Fruit fly (Drosophila melanogaster): ENCODE measurements around the gene Fad2.

The Fad2 gene

DNA sequence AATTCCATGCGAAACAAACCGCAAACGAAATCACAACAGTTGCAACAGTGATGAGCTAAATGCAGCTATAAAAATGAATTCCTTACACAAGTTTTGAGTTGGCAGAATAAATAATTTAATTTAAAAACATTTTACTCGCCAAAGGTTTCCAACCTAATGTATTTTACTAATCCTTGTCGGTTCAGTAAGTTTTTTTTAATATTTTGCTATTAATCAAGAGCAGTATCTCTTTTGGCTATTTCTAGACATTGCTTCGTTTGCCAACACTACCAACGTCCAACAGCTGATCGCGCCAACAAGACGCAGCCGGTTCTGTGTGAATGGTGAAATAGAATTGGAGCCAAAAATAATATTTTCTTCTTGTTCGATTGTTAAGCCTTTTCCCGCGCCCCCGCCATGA is 41.4 kb downstream of the Fad2 start, which contains the start of the genes CG32075, CG45101 and SuUR (continued):
- peak; percentile 95 for TF ChIP-seq lilli (GFP tag; optimal IDR thresholded peaks at IDR 0.05)
- peak; percentile 73 for TF ChIP-seq lbe (GFP tag; optimal IDR thresholded peaks at IDR 0.05)
- TF ChIP-seq CG31388 (GFP tag; optimal IDR thresholded peaks at IDR 0.05): peak; percentile 39
- TF ChIP-seq psq (GFP tag; optimal IDR thresholded peaks at IDR 0.05): peak; percentile 56
- TF ChIP-seq esg (GFP tag; conservative IDR thresholded peaks at IDR 0.05): peak; percentile 92
- TF ChIP-seq CG3726 (GFP tag; IDR thresholded peaks at IDR 0.05): peak; percentile 80; the same call in 2 of the 3 replicates
- peak; percentile 72 for TF ChIP-seq D19B (GFP tag; optimal IDR thresholded peaks at IDR 0.05)
- peak; percentile 66 for TF ChIP-seq CG17802 (tag; optimal IDR thresholded peaks at IDR 0.05)
- no peak for TF ChIP-seq unc-4 (GFP tag; IDR thresholded peaks at IDR 0.05; ENCODE audit: partially characterized antibody)
- TF ChIP-seq CG15011 (GFP tag; optimal IDR thresholded peaks at IDR 0.05): peak; percentile 39
- peak; percentile 94 for TF ChIP-seq Hsf (GFP tag; optimal IDR thresholded peaks at IDR 0.05)
- TF ChIP-seq slou (GFP tag; optimal IDR thresholded peaks at IDR 0.05): peak; percentile 66
- TF ChIP-seq CG12236 (GFP tag; optimal IDR thresholded peaks at IDR 0.05): peak; percentile 64
- no peak for TF ChIP-seq sc (optimal IDR thresholded peaks at IDR 0.05)
- peak; percentile 63 for TF ChIP-seq sc (GFP tag; optimal IDR thresholded peaks at IDR 0.05)
- peak; percentile 78 for TF ChIP-seq HLH3B (GFP tag; IDR thresholded peaks at IDR 0.05)
- TF ChIP-seq Gsc (GFP tag; IDR thresholded peaks at IDR 0.05): peak; percentile 39; the same call in 1 of the 2 replicates
- peak; percentile 47; the same call in 1 of the 2 replicates for TF ChIP-seq CG4360 (GFP tag; IDR thresholded peaks at IDR 0.05)
- TF ChIP-seq CG4820 (GFP tag; optimal IDR thresholded peaks at IDR 0.05): peak; percentile 78
- peak; percentile 43 for TF ChIP-seq pb (GFP tag; optimal IDR thresholded peaks at IDR 0.05)
- peak; percentile 94 for TF ChIP-seq CG9932 (GFP tag; IDR thresholded peaks at IDR 0.05)
- peak; percentile 82 for TF ChIP-seq CG18476 (GFP tag; optimal IDR thresholded peaks at IDR 0.05)
- no peak for TF ChIP-seq Hr78 (GFP tag; optimal IDR thresholded peaks at IDR 0.05)
- TF ChIP-seq wek (GFP tag; optimal IDR thresholded peaks at IDR 0.05): no peak
- TF ChIP-seq CG8089 (GFP tag; optimal IDR thresholded peaks at IDR 0.05): peak; percentile 75
- no peak for TF ChIP-seq CG1832 (GFP tag; optimal IDR thresholded peaks at IDR 0.05)
- TF ChIP-seq HHEX (GFP tag; optimal IDR thresholded peaks at IDR 0.05): peak; percentile 82
- peak; percentile 77 for TF ChIP-seq Fer1 (GFP tag; optimal IDR thresholded peaks at IDR 0.05)
- TF ChIP-seq repo (GFP tag; optimal IDR thresholded peaks at IDR 0.05): peak; percentile 83
- peak; percentile 89 for TF ChIP-seq CG12155 (GFP tag; optimal IDR thresholded peaks at IDR 0.05)
- peak; percentile 81 for TF ChIP-seq fd3F (GFP tag; optimal IDR thresholded peaks at IDR 0.05)
- TF ChIP-seq CG9797 (GFP tag; optimal IDR thresholded peaks at IDR 0.05): peak; percentile 23
- peak; percentile 76 for TF ChIP-seq ro (GFP tag; IDR thresholded peaks at IDR 0.05)
- peak; percentile 70; the same call in 1 of the 3 replicates for TF ChIP-seq Mrtf (GFP tag; IDR thresholded peaks at IDR 0.05)
- TF ChIP-seq CoRest (tag; optimal IDR thresholded peaks at IDR 0.05): peak; percentile 89
- TF ChIP-seq CG15696 (tag; optimal IDR thresholded peaks at IDR 0.05): peak; percentile 84
- peak; percentile 64 for TF ChIP-seq cwo (GFP tag; optimal IDR thresholded peaks at IDR 0.05)
- TF ChIP-seq ham (GFP tag; IDR thresholded peaks at IDR 0.05): peak; percentile 29; the same call in 1 of the 2 replicates
- peak; percentile 59 for TF ChIP-seq CG1529 (GFP tag; optimal IDR thresholded peaks at IDR 0.05)
- TF ChIP-seq Lpt (GFP tag; optimal IDR thresholded peaks at IDR 0.05): no peak
- TF ChIP-seq Rx (GFP tag; IDR thresholded peaks at IDR 0.05): peak; percentile 77
- peak; percentile 52 for TF ChIP-seq odd (GFP tag; optimal IDR thresholded peaks at IDR 0.05)
- TF ChIP-seq CG13287 (GFP tag; IDR thresholded peaks at IDR 0.05; ENCODE audit: partially characterized antibody): peak; percentile 49
- peak; percentile 81 for TF ChIP-seq CG12769 (tag; optimal IDR thresholded peaks at IDR 0.05)
- TF ChIP-seq tio (GFP tag; optimal IDR thresholded peaks at IDR 0.05): peak; percentile 85
- TF ChIP-seq bbx (GFP tag; IDR thresholded peaks at IDR 0.05; ENCODE audit: partially characterized antibody): no peak
- peak; percentile 57 for TF ChIP-seq CG12219 (GFP tag; optimal IDR thresholded peaks at IDR 0.05)
- peak; percentile 25 for TF ChIP-seq schlank (tag; optimal IDR thresholded peaks at IDR 0.05)
- TF ChIP-seq CG6654 (GFP tag; optimal IDR thresholded peaks at IDR 0.05): no peak
- peak; percentile 79 for TF ChIP-seq Bdp1 (GFP tag; optimal IDR thresholded peaks at IDR 0.05)
- no peak for TF ChIP-seq CG2129 (GFP tag; IDR thresholded peaks at IDR 0.05; ENCODE audit: partially characterized antibody)
